Fruit fly (Drosophila melanogaster) whole organism, adult: Measurements from ENCODE around the gene Tak1.
A peak's percentile ranks its signal among the peaks of the same experiment; 100 is the strongest.

Experiments used
- CG11617 ChIP-seq: fragments of 200-800 bp; sonication (Bioruptor generic); optimal IDR thresholded peaks from 2 replicates; lab custom pipeline; 2017; ENCODE audit warnings: mild to moderate bottlenecking, missing biosample characterization, missing genetic modification reagents, missing genetic modification characterization
- CG12768 ChIP-seq: fragments of 200-800 bp; sonication (Bioruptor generic); optimal IDR thresholded peaks from 2 replicates; lab custom pipeline; 2017; ENCODE audit warnings: missing biosample characterization, missing genetic modification characterization, mild to moderate bottlenecking, moderate library complexity, missing genetic modification reagents
- CG14711 ChIP-seq: fragments of 200-800 bp; sonication (Bioruptor generic); optimal IDR thresholded peaks from 2 replicates; lab custom pipeline; 2018; ENCODE audit warnings: missing biosample characterization, mild to moderate bottlenecking, missing genetic modification characterization, moderate library complexity
- CG1620 ChIP-seq: fragments of 200-800 bp; sonication (Bioruptor generic); optimal IDR thresholded peaks from 2 replicates; lab custom pipeline; 2016; ENCODE audit warnings: missing biosample characterization, missing genetic modification characterization
- CG33017 ChIP-seq: fragments of 200-800 bp; sonication (Bioruptor generic); optimal IDR thresholded peaks from 2 replicates; lab custom pipeline; 2018; ENCODE audit warnings: missing biosample characterization, mild to moderate bottlenecking, missing genetic modification characterization, moderate library complexity
- CG5204 ChIP-seq: fragments of 200-800 bp; sonication (Bioruptor generic); optimal IDR thresholded peaks from 2 replicates; lab custom pipeline; 2016; ENCODE audit warnings: missing biosample characterization, missing genetic modification characterization
- CG7045 ChIP-seq: fragments of 200-800 bp; sonication (Bioruptor generic); optimal IDR thresholded peaks from 2 replicates; lab custom pipeline; 2017; ENCODE audit warnings: missing biosample characterization, mild to moderate bottlenecking, missing genetic modification characterization
- CG7101 ChIP-seq: fragments of 200-800 bp; sonication (Bioruptor generic); optimal IDR thresholded peaks from 2 replicates; lab custom pipeline; 2018; ENCODE audit warnings: missing biosample characterization, mild to moderate bottlenecking, missing genetic modification characterization, moderate library complexity
- Clk ChIP-seq: fragments of 200-800 bp; sonication (Bioruptor generic); optimal IDR thresholded peaks from 2 replicates; lab custom pipeline; 2017; ENCODE audit warnings: missing biosample characterization, missing genetic modification characterization
- Crg-1 ChIP-seq: fragments of 200-800 bp; sonication (Bioruptor generic); optimal IDR thresholded peaks from 2 replicates; lab custom pipeline; 2016; ENCODE audit warnings: missing biosample characterization, missing genetic modification characterization
- Hr96 ChIP-seq: fragments of 200-800 bp; sonication (Bioruptor generic); optimal IDR thresholded peaks from 2 replicates; lab custom pipeline; 2016; ENCODE audit warnings: missing biosample characterization, missing genetic modification characterization
- Mnt ChIP-seq: fragments of 200-800 bp; sonication (Bioruptor generic); optimal IDR thresholded peaks from 2 replicates; lab custom pipeline; 2016; ENCODE audit warnings: missing biosample characterization, mild to moderate bottlenecking, missing genetic modification characterization
- bab1 ChIP-seq: fragments of 200-800 bp; sonication (Bioruptor generic); optimal IDR thresholded peaks from 3 replicates; lab custom pipeline; 2019; ENCODE audit warnings: missing biosample characterization, mild to moderate bottlenecking, missing genetic modification characterization, moderate library complexity
- cic ChIP-seq: fragments of 200-800 bp; sonication (Bioruptor generic); optimal IDR thresholded peaks from 2 replicates; lab custom pipeline; 2017; ENCODE audit warnings: missing biosample characterization, mild to moderate bottlenecking, missing genetic modification characterization, moderate library complexity
- cnc ChIP-seq, 2 experiments: fragments of >200 bp; optimal IDR thresholded peaks; 2 replicates each; lab custom pipeline; 2017
- kay ChIP-seq: fragments of 200-800 bp; sonication (Bioruptor generic); peaks from one replicate; lab custom pipeline; 2016; ENCODE audit warnings: missing biosample characterization, missing genetic modification characterization, borderline replicate concordance
- ovo ChIP-seq: fragments of 200-800 bp; sonication (Bioruptor generic); optimal IDR thresholded peaks from 2 replicates; lab custom pipeline; 2016; ENCODE audit warnings: missing biosample characterization, missing genetic modification characterization
- pad ChIP-seq: fragments of 200-800 bp; sonication (Bioruptor generic); optimal IDR thresholded peaks from 3 replicates; lab custom pipeline; 2017; ENCODE audit warnings: missing biosample characterization, missing genetic modification characterization, mild to moderate bottlenecking, moderate library complexity, missing genetic modification reagents
- tj ChIP-seq: fragments of 200-800 bp; sonication (Bioruptor generic); optimal IDR thresholded peaks from 3 replicates; lab custom pipeline; 2017; ENCODE audit warnings: missing biosample characterization, mild to moderate bottlenecking, missing genetic modification characterization, moderate library complexity
- toe ChIP-seq: fragments of 200-800 bp; sonication (Bioruptor generic); optimal IDR thresholded peaks from 2 replicates; lab custom pipeline; 2016; ENCODE audit warnings: missing biosample characterization, missing genetic modification characterization

Tak1 gene

dm6 chrX:20505897-20506296, 18.8 kb downstream of the Tak1 start:
- TF ChIP-seq bab1 (GFP tag; lab: Kevin White, UChicago) (no peak), CG11617 (GFP tag; lab: Kevin White, UChicago) (peak; percentile 55), cnc (optimal IDR thresholded peaks at IDR 0.05; lab: Kevin White, UChicago) (no peak), CG7045 (GFP tag; lab: Kevin White, UChicago) (peak; percentile 14), CG33017 (tag; lab: Kevin White, UChicago) (no peak), ovo (GFP tag; lab: Kevin White, UChicago) (peak; percentile 88), CG12768 (GFP tag; lab: Kevin White, UChicago) (peak; percentile 2), CG14711 (tag; lab: Kevin White, UChicago) (peak; percentile 51), cic (GFP tag; lab: Kevin White, UChicago) (peak; percentile 43), kay (peak; percentile 50), Crg-1 (peak; percentile 83), CG7101 (tag; lab: Kevin White, UChicago) (peak; percentile 80), pad (GFP tag; lab: Kevin White, UChicago) (peak; percentile 46), Mnt (peak; percentile 43), CG1620 (GFP tag; lab: Kevin White, UChicago) (peak; percentile 76), Hr96 (peak; percentile 23), Clk (GFP tag; lab: Kevin White, UChicago) (no peak), tj (GFP tag; lab: Kevin White, UChicago) (peak; percentile 71), CG5204 (GFP tag; lab: Kevin White, UChicago) (no peak), toe (GFP tag; lab: Kevin White, UChicago) (no peak)

- TF ChIP-seq ovo (GFP tag; lab: Kevin White, UChicago) (no peak), Crg-1 (no peak), bab1 (GFP tag; lab: Kevin White, UChicago) (no peak), CG7101 (tag; lab: Kevin White, UChicago) (no peak), Hr96 (no peak), cic (GFP tag; lab: Kevin White, UChicago) (no peak), CG12768 (GFP tag; lab: Kevin White, UChicago) (no peak), tj (GFP tag; lab: Kevin White, UChicago) (no peak), cnc (optimal IDR thresholded peaks at IDR 0.05; lab: Kevin White, UChicago) (no peak), CG14711 (tag; lab: Kevin White, UChicago) (no peak), Clk (GFP tag; lab: Kevin White, UChicago) (no peak), toe (GFP tag; lab: Kevin White, UChicago) (no peak), kay (no peak)
These were observed 21.3 kb downstream of the Tak1 start for dm6 chrX:20503504-20503829.

- peak; percentile 29 for TF ChIP-seq pad (GFP tag; lab: Kevin White, UChicago)
- no peak for TF ChIP-seq kay
- TF ChIP-seq Clk (GFP tag; lab: Kevin White, UChicago), result no peak
- TF ChIP-seq cnc (optimal IDR thresholded peaks at IDR 0.05; lab: Kevin White, UChicago), result no peak
- peak; percentile 44 for TF ChIP-seq CG11617 (GFP tag; lab: Kevin White, UChicago)
- peak; percentile 21 for TF ChIP-seq cic (GFP tag; lab: Kevin White, UChicago)
- no peak for TF ChIP-seq CG12768 (GFP tag; lab: Kevin White, UChicago)
- peak; percentile 17 for TF ChIP-seq CG7101 (tag; lab: Kevin White, UChicago)
- no peak for TF ChIP-seq Crg-1
- TF ChIP-seq Mnt, result peak; percentile 44
- no peak for TF ChIP-seq bab1 (GFP tag; lab: Kevin White, UChicago)
- TF ChIP-seq CG7045 (GFP tag; lab: Kevin White, UChicago), result no peak
- TF ChIP-seq CG33017 (tag; lab: Kevin White, UChicago), result no peak
- peak; percentile 51 for TF ChIP-seq Hr96
- peak; percentile 12 for TF ChIP-seq tj (GFP tag; lab: Kevin White, UChicago)
- no peak for TF ChIP-seq toe (GFP tag; lab: Kevin White, UChicago)
- no peak for TF ChIP-seq ovo (GFP tag; lab: Kevin White, UChicago)
- no peak for TF ChIP-seq CG1620 (GFP tag; lab: Kevin White, UChicago)
- TF ChIP-seq CG14711 (tag; lab: Kevin White, UChicago), result peak; percentile 29
- no peak for TF ChIP-seq CG5204 (GFP tag; lab: Kevin White, UChicago)
These were observed 21.8 kb downstream of the Tak1 start for dm6 chrX:20502776-20503503.

dm6 chrX:20502252-20502651, 22.5 kb downstream of the Tak1 start:
- TF ChIP-seq tj (GFP tag; lab: Kevin White, UChicago), result no peak
- no peak for TF ChIP-seq Clk (GFP tag; lab: Kevin White, UChicago)
- TF ChIP-seq Crg-1, result no peak
- TF ChIP-seq Hr96, result no peak
- no peak for TF ChIP-seq CG7045 (GFP tag; lab: Kevin White, UChicago)
- no peak for TF ChIP-seq CG5204 (GFP tag; lab: Kevin White, UChicago)
- TF ChIP-seq CG1620 (GFP tag; lab: Kevin White, UChicago), result no peak
- TF ChIP-seq CG33017 (tag; lab: Kevin White, UChicago), result no peak
- TF ChIP-seq Mnt, result no peak

- TF ChIP-seq CG1620 (GFP tag; lab: Kevin White, UChicago) (no peak), Hr96 (no peak), CG33017 (tag; lab: Kevin White, UChicago) (no peak), CG11617 (GFP tag; lab: Kevin White, UChicago) (no peak), pad (GFP tag; lab: Kevin White, UChicago) (no peak), cnc (optimal IDR thresholded peaks at IDR 0.05; lab: Kevin White, UChicago) (no peak), Crg-1 (no peak), CG14711 (tag; lab: Kevin White, UChicago) (no peak), CG12768 (GFP tag; lab: Kevin White, UChicago) (no peak), tj (GFP tag; lab: Kevin White, UChicago) (no peak), kay (no peak), Clk (GFP tag; lab: Kevin White, UChicago) (no peak), bab1 (GFP tag; lab: Kevin White, UChicago) (no peak)
These were observed 23.1 kb downstream of the Tak1 start for dm6 chrX:20501640-20502039.
